Worm (Caenorhabditis elegans) whole organism, early embryonic: ENCODE measurements around the gene F55G11.4.

Experiments
- ama-1 ChIP-seq: fragments of 150-350 bp; optimal IDR thresholded peaks from 2 replicates; lab custom pipeline; 2014
- tra-4 ChIP-seq: sonication (generic microtip); optimal IDR thresholded peaks from 2 replicates; lab custom pipeline; 2017; ENCODE audit warnings: missing genetic modification characterization, missing compliant biosample characterization

DNA sequence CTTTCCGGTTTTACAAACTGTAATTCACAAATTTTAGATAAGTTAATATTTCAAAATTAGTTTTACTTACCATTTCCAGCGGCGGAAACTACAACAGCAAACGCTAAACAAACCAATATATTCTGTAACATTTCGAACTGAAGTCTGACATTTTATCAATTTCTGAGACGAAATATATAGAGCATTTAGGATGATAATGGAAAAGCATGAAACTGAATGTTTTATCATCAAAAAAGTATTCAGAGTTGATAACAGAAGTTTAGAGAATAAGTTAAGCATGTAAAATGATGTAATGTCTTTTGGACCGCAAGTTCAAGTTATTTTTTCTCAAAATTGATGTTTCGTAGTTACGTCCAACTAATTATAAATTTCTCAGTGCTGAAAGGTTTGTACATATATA lies 4.3 kb upstream of the F55G11.4 start, which contains the start of gene F55G11.2:
- no peak for TF ChIP-seq ama-1
- no peak for TF ChIP-seq tra-4 (tag; lab: Kevin White, UChicago)
